Worm (Caenorhabditis elegans): Measurements from ENCODE around the gene slc-25A18.2.
A peak's percentile ranks its signal among the peaks of the same experiment; 100 is the strongest.

Gene slc-25A18.2

DNA sequence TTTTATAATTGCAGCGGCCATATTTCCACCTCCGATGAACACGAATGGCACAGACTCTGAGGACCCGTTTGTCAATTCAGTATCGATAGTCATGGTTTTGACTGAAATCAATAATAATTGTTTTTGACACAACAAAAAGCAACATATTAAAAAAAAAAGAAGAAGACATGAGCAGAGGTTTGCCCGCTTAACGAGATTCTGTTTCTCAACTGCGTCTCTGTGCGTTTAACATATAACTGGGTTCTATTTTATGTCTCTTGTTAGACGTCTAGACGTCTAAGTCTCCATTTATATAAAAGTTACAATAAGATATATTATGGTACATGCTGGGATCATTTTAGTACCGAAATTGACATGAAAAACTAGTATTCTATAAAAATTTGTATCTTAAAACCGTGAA, 2.4 kb downstream of the slc-25A18.2 start, which contains the start of gene pycr-4:
TSS of gene pycr-4 (minus strand) at position 101 of the 400 bp plus-strand sequence.
- TF ChIP-seq elt-3 (tag; optimal IDR thresholded peaks at IDR 0.05), result no peak
- no peak for TF ChIP-seq egl-27 (tag; optimal IDR thresholded peaks at IDR 0.05)
- TF ChIP-seq ceh-82 (tag; optimal IDR thresholded peaks at IDR 0.05), result no peak
- TF ChIP-seq unc-39 (tag; optimal IDR thresholded peaks at IDR 0.05), result no peak
- TF ChIP-seq ama-1 (optimal IDR thresholded peaks at IDR 0.05), result no peak
- no peak for TF ChIP-seq pqm-1 (tag; optimal IDR thresholded peaks at IDR 0.05)
- TF ChIP-seq ceh-9 (tag; optimal IDR thresholded peaks at IDR 0.05), result no peak
- TF ChIP-seq ceh-16 (tag; optimal IDR thresholded peaks at IDR 0.05), result no peak
- TF ChIP-seq unc-62 (GFP tag; optimal IDR thresholded peaks at IDR 0.05), result no peak
- no peak for TF ChIP-seq fos-1 (tag; optimal IDR thresholded peaks at IDR 0.05)
- TF ChIP-seq ztf-11 (tag; optimal IDR thresholded peaks at IDR 0.05), result no peak
- no peak for TF ChIP-seq fkh-10 (GFP tag; optimal IDR thresholded peaks at IDR 0.05)
- no peak for TF ChIP-seq mml-1 (tag; optimal IDR thresholded peaks at IDR 0.05)
- no peak for TF ChIP-seq zag-1 (tag; optimal IDR thresholded peaks at IDR 0.05)
- TF ChIP-seq nhr-12 (tag; optimal IDR thresholded peaks at IDR 0.05), result no peak

ce11 chrIV:7477697-7478096, 2.9 kb downstream of the slc-25A18.2 start:
- TF ChIP-seq nhr-12 (tag; optimal IDR thresholded peaks at IDR 0.05), result no peak
- no peak for TF ChIP-seq lsy-12 (tag; optimal IDR thresholded peaks at IDR 0.05)
- TF ChIP-seq ceh-16 (tag; optimal IDR thresholded peaks at IDR 0.05), result no peak
- TF ChIP-seq nhr-28 (tag; optimal IDR thresholded peaks at IDR 0.05), result no peak
- TF ChIP-seq skn-1 (tag; optimal IDR thresholded peaks at IDR 0.05), result no peak
- no peak for TF ChIP-seq sea-2 (GFP tag; optimal IDR thresholded peaks at IDR 0.05)
- TF ChIP-seq pha-4 (tag; optimal IDR thresholded peaks at IDR 0.05), result no peak
- no peak for TF ChIP-seq nhr-11 (tag; optimal IDR thresholded peaks at IDR 0.05)
- TF ChIP-seq pqm-1 (tag; optimal IDR thresholded peaks at IDR 0.05), result no peak
- no peak for TF ChIP-seq egl-5 (tag; optimal IDR thresholded peaks at IDR 0.05)
- TF ChIP-seq egl-27 (tag; optimal IDR thresholded peaks at IDR 0.05), result no peak
- TF ChIP-seq elt-1 (tag; optimal IDR thresholded peaks at IDR 0.05), result no peak
- TF ChIP-seq mdl-1 (tag; optimal IDR thresholded peaks at IDR 0.05), result no peak
- TF ChIP-seq fkh-2 (tag; optimal IDR thresholded peaks at IDR 0.05), result no peak
- TF ChIP-seq ztf-4 (tag; optimal IDR thresholded peaks at IDR 0.05), result no peak
- TF ChIP-seq tbx-2 (tag; optimal IDR thresholded peaks at IDR 0.05), result no peak
- TF ChIP-seq ZK546.5 (tag; optimal IDR thresholded peaks at IDR 0.05), result no peak
- TF ChIP-seq nhr-237 (tag; optimal IDR thresholded peaks at IDR 0.05), result no peak
- TF ChIP-seq fos-1 (tag; optimal IDR thresholded peaks at IDR 0.05), result no peak
- TF ChIP-seq nfya-1 (tag; optimal IDR thresholded peaks at IDR 0.05; ENCODE audit: insufficient read depth), result no peak

- TF ChIP-seq nhr-28 (tag; optimal IDR thresholded peaks at IDR 0.05) (no peak), sea-2 (GFP tag; optimal IDR thresholded peaks at IDR 0.05) (no peak), snpc-4 (tag; optimal IDR thresholded peaks at IDR 0.05) (no peak), nhr-11 (tag; optimal IDR thresholded peaks at IDR 0.05) (no peak), fkh-2 (tag; optimal IDR thresholded peaks at IDR 0.05) (no peak), nhr-25 (tag; optimal IDR thresholded peaks at IDR 0.05) (no peak), lin-39 (tag; optimal IDR thresholded peaks at IDR 0.05) (no peak), R02D3.7 (tag; optimal IDR thresholded peaks at IDR 0.05) (no peak), ama-1 (optimal IDR thresholded peaks at IDR 0.05) (no peak), nfya-1 (tag; optimal IDR thresholded peaks at IDR 0.05; ENCODE audit: insufficient read depth) (no peak), ztf-4 (tag; optimal IDR thresholded peaks at IDR 0.05) (no peak), daf-12 (tag; optimal IDR thresholded peaks at IDR 0.05) (no peak), ceh-16 (tag; optimal IDR thresholded peaks at IDR 0.05) (no peak), mml-1 (tag; optimal IDR thresholded peaks at IDR 0.05) (no peak)
Measured at ce11 chrIV:7478134-7478533, 3.3 kb downstream of the slc-25A18.2 start, which contains the start of gene rod-1. TSS of gene rod-1 (plus strand) at chrIV:7478452.

DNA sequence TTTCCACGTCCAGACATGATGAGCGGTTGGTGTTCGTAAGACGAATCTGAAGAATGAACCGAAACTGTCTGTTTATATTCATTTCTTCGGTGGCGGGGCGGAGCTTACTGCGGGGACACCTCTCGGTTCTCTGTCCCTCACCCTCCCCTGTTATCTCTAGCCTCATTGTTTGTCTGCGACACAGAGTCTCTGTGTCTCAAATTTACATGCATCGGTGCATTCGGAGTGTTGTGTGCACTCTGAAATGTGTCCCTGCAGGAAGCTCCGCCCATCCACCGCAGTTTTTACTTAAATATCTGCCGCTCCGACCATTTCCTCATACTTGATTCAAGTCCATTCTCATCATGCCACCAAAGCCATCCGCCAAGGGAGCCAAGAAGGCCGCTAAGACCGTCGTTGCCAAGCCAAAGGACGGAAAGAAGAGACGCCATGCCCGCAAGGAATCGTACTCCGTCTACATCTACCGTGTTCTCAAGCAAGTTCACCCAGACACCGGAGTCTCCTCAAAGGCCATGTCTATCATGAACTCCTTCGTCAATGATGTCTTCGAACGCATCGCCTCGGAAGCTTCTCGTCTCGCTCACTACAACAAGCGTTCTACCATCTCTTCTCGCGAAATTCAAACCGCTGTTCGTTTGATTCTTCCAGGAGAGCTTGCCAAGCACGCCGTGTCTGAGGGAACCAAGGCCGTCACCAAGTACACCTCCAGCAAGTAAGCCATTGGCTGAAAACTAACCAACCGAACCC, 11.5 kb downstream of the slc-25A18.2 start, which contains the start of the genes his-61 and his-62:
TSS of gene his-61 (minus strand) at position 17 of the 747 bp plus-strand sequence.
TSS of gene his-62 (plus strand) at position 345 of the 747 bp plus-strand sequence.
- TF ChIP-seq nfya-1 (tag; optimal IDR thresholded peaks at IDR 0.05; ENCODE audit: insufficient read depth), result peak; percentile 49
- no peak for TF ChIP-seq ZK546.5 (tag; optimal IDR thresholded peaks at IDR 0.05)
- TF ChIP-seq fos-1 (tag; optimal IDR thresholded peaks at IDR 0.05), result no peak
- TF ChIP-seq aly-2 (tag; optimal IDR thresholded peaks at IDR 0.05), result no peak
- TF ChIP-seq lin-15B (tag; optimal IDR thresholded peaks at IDR 0.05), result peak; percentile 13
- TF ChIP-seq nhr-43 (tag; optimal IDR thresholded peaks at IDR 0.05; ENCODE audit: poor library complexity, severe bottlenecking), result peak; percentile 18
- TF ChIP-seq R02D3.7 (tag; optimal IDR thresholded peaks at IDR 0.05), result no peak
- TF ChIP-seq egl-5 (tag; optimal IDR thresholded peaks at IDR 0.05), result no peak
- no peak for TF ChIP-seq skn-1 (tag; optimal IDR thresholded peaks at IDR 0.05)
- no peak for TF ChIP-seq eor-1 (tag; optimal IDR thresholded peaks at IDR 0.05)
- no peak for TF ChIP-seq nhr-28 (tag; optimal IDR thresholded peaks at IDR 0.05)
- peak; percentile 82 for TF ChIP-seq snpc-4 (tag; optimal IDR thresholded peaks at IDR 0.05)
- TF ChIP-seq nhr-77 (tag; optimal IDR thresholded peaks at IDR 0.05), result no peak
- no peak for TF ChIP-seq zag-1 (tag; optimal IDR thresholded peaks at IDR 0.05)
- TF ChIP-seq tbx-2 (tag; optimal IDR thresholded peaks at IDR 0.05), result no peak
- peak; percentile 63 for TF ChIP-seq lsy-12 (tag; optimal IDR thresholded peaks at IDR 0.05)
- TF ChIP-seq mml-1 (tag; optimal IDR thresholded peaks at IDR 0.05), result no peak
- no peak for TF ChIP-seq sea-2 (GFP tag; optimal IDR thresholded peaks at IDR 0.05)
- TF ChIP-seq ceh-9 (tag; optimal IDR thresholded peaks at IDR 0.05), result no peak
- no peak for TF ChIP-seq ztf-11 (tag; optimal IDR thresholded peaks at IDR 0.05)
- TF ChIP-seq nhr-12 (tag; optimal IDR thresholded peaks at IDR 0.05), result no peak
- no peak for TF ChIP-seq ceh-16 (tag; optimal IDR thresholded peaks at IDR 0.05)
- TF ChIP-seq nhr-25 (tag; optimal IDR thresholded peaks at IDR 0.05), result peak; percentile 85
- no peak for TF ChIP-seq ztf-4 (tag; optimal IDR thresholded peaks at IDR 0.05)
- no peak for TF ChIP-seq nhr-11 (tag; optimal IDR thresholded peaks at IDR 0.05)
- peak; percentile 83 for TF ChIP-seq elt-2 (tag; optimal IDR thresholded peaks at IDR 0.05)
- peak; percentile 43 for TF ChIP-seq jun-1 (tag; optimal IDR thresholded peaks at IDR 0.05)
- TF ChIP-seq nhr-76 (tag; optimal IDR thresholded peaks at IDR 0.05), result no peak

Measured in whole organism, L3 larva.